Fruit fly (Drosophila melanogaster) whole organism, embryonic: ENCODE results near the gene Sld5.
A peak's percentile ranks its signal among the peaks of the same experiment; 100 is the strongest.

ENCODE experiments used
- ATbp ChIP-seq: fragments of 200-800 bp; sonication (Bioruptor generic); optimal IDR thresholded peaks from 2 replicates; lab custom pipeline; 2017; ENCODE audit warnings: missing biosample characterization, mild to moderate bottlenecking, missing genetic modification characterization, missing genetic modification reagents
- Aef1 ChIP-seq: fragments of 200-800 bp; sonication (Bioruptor generic); IDR thresholded peaks from 3 replicates; pipeline ENCODE4 v1.3.6; 2022; ENCODE audit warnings: missing biosample characterization, missing genetic modification characterization
- CG10267 ChIP-seq: fragments of 200-800 bp; sonication (Bioruptor generic); optimal IDR thresholded peaks from 2 replicates; lab custom pipeline; 2018; ENCODE audit warnings: missing biosample characterization, mild to moderate bottlenecking, missing genetic modification characterization, moderate library complexity
- CG10321 ChIP-seq: fragments of 200-800 bp; sonication (Bioruptor generic); IDR thresholded peaks from 2 replicates; pipeline ENCODE4 v1.3.6; 2022; ENCODE audit warnings: missing biosample characterization, missing genetic modification characterization
- CG11696 ChIP-seq: fragments of 200-800 bp; sonication (Bioruptor generic); IDR thresholded peaks from 2 replicates; pipeline ENCODE4 v1.3.6; 2022; ENCODE audit warnings: missing biosample characterization, missing genetic modification characterization
- CG12155 ChIP-seq: fragments of 200-800 bp; sonication (Bioruptor generic); optimal IDR thresholded peaks from 3 replicates; lab custom pipeline; 2016; ENCODE audit warnings: missing biosample characterization, missing genetic modification characterization
- CG1233 ChIP-seq: fragments of 200-800 bp; sonication (Bioruptor generic); optimal IDR thresholded peaks from 4 replicates; lab custom pipeline; 2018; ENCODE audit warnings: missing biosample characterization, mild to moderate bottlenecking, missing genetic modification characterization
- CG12769 ChIP-seq: fragments of 200-800 bp; sonication (Bioruptor generic); optimal IDR thresholded peaks from 2 replicates; lab custom pipeline; 2019; ENCODE audit warnings: missing biosample characterization, mild to moderate bottlenecking, missing genetic modification characterization, moderate library complexity
- CG13296 ChIP-seq: fragments of 200-800 bp; sonication (Bioruptor generic); optimal IDR thresholded peaks from 3 replicates; lab custom pipeline; 2018; ENCODE audit warnings: missing biosample characterization, mild to moderate bottlenecking, missing genetic modification characterization
- CG14860 ChIP-seq: fragments of 200-800 bp; sonication (Bioruptor generic); IDR thresholded peaks from 3 replicates; pipeline ENCODE4 v1.3.6; 2022; ENCODE audit warnings: missing biosample characterization, missing genetic modification characterization; ENCODE audit not compliant: partially characterized antibody
- CG14965 ChIP-seq: fragments of 200-800 bp; sonication (Bioruptor generic); optimal IDR thresholded peaks from 2 replicates; lab custom pipeline; 2016; ENCODE audit warnings: missing biosample characterization, missing genetic modification characterization, borderline replicate concordance
- CG1529 ChIP-seq: fragments of 200-800 bp; sonication (Bioruptor generic); optimal IDR thresholded peaks from 3 replicates; lab custom pipeline; 2018; ENCODE audit warnings: missing biosample characterization, missing genetic modification characterization
- CG17385 ChIP-seq: fragments of 200-800 bp; sonication (Bioruptor generic); optimal IDR thresholded peaks from 3 replicates; lab custom pipeline; 2018; ENCODE audit warnings: missing biosample characterization, mild to moderate bottlenecking, missing genetic modification characterization
- CG17829 ChIP-seq: fragments of 200-800 bp; optimal IDR thresholded peaks from 2 replicates; lab custom pipeline; 2019; ENCODE audit warnings: missing biosample characterization, mild to moderate bottlenecking, missing genetic modification characterization, moderate library complexity
- CG1792 ChIP-seq: fragments of 200-800 bp; sonication (Bioruptor generic); optimal IDR thresholded peaks from 2 replicates; lab custom pipeline; 2016; ENCODE audit warnings: missing biosample characterization, missing genetic modification characterization
- CG18262 ChIP-seq: fragments of 200-800 bp; optimal IDR thresholded peaks from 3 replicates; lab custom pipeline; 2019; ENCODE audit warnings: missing biosample characterization, mild to moderate bottlenecking, missing genetic modification characterization, moderate library complexity
- CG2889 ChIP-seq: fragments of 200-800 bp; sonication (Bioruptor generic); IDR thresholded peaks from 3 replicates; pipeline ENCODE4 v1.3.6; 2022; ENCODE audit warnings: missing biosample characterization, missing genetic modification characterization
- CG30431 ChIP-seq: fragments of 200-800 bp; sonication (Bioruptor generic); optimal IDR thresholded peaks from 2 replicates; lab custom pipeline; 2017; ENCODE audit warnings: missing biosample characterization, missing genetic modification characterization
- CG31441 ChIP-seq: fragments of 200-800 bp; sonication (Bioruptor generic); IDR thresholded peaks from 2 replicates; pipeline ENCODE4 v1.3.6; 2022; ENCODE audit warnings: missing biosample characterization, missing genetic modification characterization
- CG32767 ChIP-seq: fragments of 200-800 bp; sonication (Bioruptor generic); IDR thresholded peaks from 2 replicates; pipeline ENCODE4 v1.3.6; 2022; ENCODE audit warnings: missing biosample characterization, missing genetic modification characterization
- CG34224 ChIP-seq: fragments of 200-800 bp; sonication (Bioruptor generic); IDR thresholded peaks from 3 replicates; pipeline ENCODE4 v1.3.6; 2022; ENCODE audit warnings: missing biosample characterization, missing genetic modification characterization; ENCODE audit not compliant: partially characterized antibody
- CG3838 ChIP-seq: fragments of 200-800 bp; sonication (Bioruptor generic); optimal IDR thresholded peaks from 3 replicates; lab custom pipeline; 2016; ENCODE audit warnings: missing biosample characterization, missing genetic modification characterization
- CG5245 ChIP-seq: fragments of 200-800 bp; sonication (Bioruptor generic); optimal IDR thresholded peaks from 3 replicates; lab custom pipeline; 2016; ENCODE audit warnings: missing biosample characterization, missing genetic modification characterization
- CG5953 ChIP-seq: fragments of 200-800 bp; sonication (Bioruptor generic); IDR thresholded peaks from 2 replicates; pipeline ENCODE4 v1.3.6; 2022; ENCODE audit warnings: missing biosample characterization, missing genetic modification characterization
- CG6689 ChIP-seq: fragments of 200-800 bp; sonication (Bioruptor generic); IDR thresholded peaks from 2 replicates; pipeline ENCODE4 v1.3.6; 2022; ENCODE audit warnings: missing biosample characterization, missing genetic modification characterization
- CG6854 ChIP-seq: fragments of 200-800 bp; sonication (Bioruptor generic); optimal IDR thresholded peaks from 3 replicates; lab custom pipeline; 2017; ENCODE audit warnings: missing biosample characterization, mild to moderate bottlenecking, missing genetic modification characterization
- CG7839 ChIP-seq: fragments of 200-800 bp; sonication (Bioruptor generic); optimal IDR thresholded peaks from 3 replicates; lab custom pipeline; 2018; ENCODE audit warnings: missing biosample characterization, mild to moderate bottlenecking, missing genetic modification characterization, moderate library complexity
- CG9609 ChIP-seq: fragments of 200-800 bp; sonication (Bioruptor generic); optimal IDR thresholded peaks from 3 replicates; lab custom pipeline; 2016; ENCODE audit warnings: missing biosample characterization, missing genetic modification characterization
- Drgx ChIP-seq: fragments of 200-800 bp; sonication (Bioruptor generic); IDR thresholded peaks from 2 replicates; pipeline ENCODE4 v1.3.6; 2022; ENCODE audit warnings: missing biosample characterization, missing genetic modification characterization
- Fer1 ChIP-seq: fragments of 200-800 bp; sonication (Bioruptor generic); optimal IDR thresholded peaks from 2 replicates; lab custom pipeline; 2017; ENCODE audit warnings: missing biosample characterization, mild to moderate bottlenecking, missing genetic modification characterization
- Fer2 ChIP-seq: fragments of 200-800 bp; sonication (Bioruptor generic); optimal IDR thresholded peaks from 2 replicates; lab custom pipeline; 2018; ENCODE audit warnings: missing biosample characterization, mild to moderate bottlenecking, missing genetic modification characterization, moderate library complexity
- Fer3 ChIP-seq: fragments of 200-800 bp; sonication (Bioruptor generic); optimal IDR thresholded peaks from 2 replicates; lab custom pipeline; 2018; ENCODE audit warnings: missing biosample characterization, mild to moderate bottlenecking, missing genetic modification characterization, moderate library complexity
- Hand ChIP-seq: fragments of 200-800 bp; sonication (Bioruptor generic); optimal IDR thresholded peaks from 2 replicates; lab custom pipeline; 2017; ENCODE audit warnings: mild to moderate bottlenecking, missing biosample characterization, missing genetic modification reagents, missing genetic modification characterization
- YL-1 ChIP-seq: fragments of 200-800 bp; sonication (Bioruptor generic); optimal IDR thresholded peaks from 3 replicates; lab custom pipeline; 2017; ENCODE audit warnings: missing biosample characterization, mild to moderate bottlenecking, missing genetic modification characterization
- abd-A ChIP-seq: fragments of 200-800 bp; sonication (Bioruptor generic); optimal IDR thresholded peaks from 3 replicates; lab custom pipeline; 2019; ENCODE audit warnings: missing biosample characterization, mild to moderate bottlenecking, missing genetic modification characterization, moderate library complexity
- ac ChIP-seq: fragments of 200-800 bp; sonication (Bioruptor generic); optimal IDR thresholded peaks from 3 replicates; lab custom pipeline; 2017; ENCODE audit warnings: missing biosample characterization, mild to moderate bottlenecking, missing genetic modification characterization
- caup ChIP-seq: fragments of 200-800 bp; sonication (Bioruptor generic); optimal IDR thresholded peaks from 3 replicates; lab custom pipeline; 2017; ENCODE audit warnings: missing biosample characterization, mild to moderate bottlenecking, missing genetic modification characterization, moderate library complexity; ENCODE audit not compliant: severe bottlenecking
- corto ChIP-seq: fragments of 200-800 bp; sonication (Bioruptor generic); optimal IDR thresholded peaks from 2 replicates; lab custom pipeline; 2016; ENCODE audit warnings: missing biosample characterization, mild to moderate bottlenecking, missing genetic modification characterization, moderate library complexity
- da ChIP-seq: fragments of 200-800 bp; sonication (Bioruptor generic); optimal IDR thresholded peaks from 2 replicates; lab custom pipeline; 2016; ENCODE audit warnings: missing biosample characterization, missing genetic modification characterization
- en ChIP-seq: fragments of 200-800 bp; sonication (Bioruptor generic); optimal IDR thresholded peaks from 2 replicates; lab custom pipeline; 2016; ENCODE audit warnings: missing biosample characterization, missing genetic modification characterization
- eve ChIP-seq, 2 experiments: fragments of >200 bp; optimal IDR thresholded peaks; 2 replicates each; lab custom pipeline; 2017; ENCODE audit warnings: missing biosample characterization in 2 of 2, missing genetic modification characterization in 2 of 2
- her ChIP-seq: fragments of 200-800 bp; sonication (Bioruptor generic); optimal IDR thresholded peaks from 2 replicates; lab custom pipeline; 2016; ENCODE audit warnings: missing biosample characterization, missing genetic modification characterization
- jumu ChIP-seq: fragments of 200-800 bp; sonication (Bioruptor generic); optimal IDR thresholded peaks from 3 replicates; lab custom pipeline; 2016; ENCODE audit warnings: missing biosample characterization, missing genetic modification characterization
- nau ChIP-seq: fragments of 200-800 bp; sonication (Bioruptor generic); optimal IDR thresholded peaks from 3 replicates; lab custom pipeline; 2017; ENCODE audit warnings: missing biosample characterization, mild to moderate bottlenecking, missing genetic modification characterization, missing genetic modification reagents
- org-1 ChIP-seq: fragments of 200-800 bp; sonication (Bioruptor generic); optimal IDR thresholded peaks from 2 replicates; lab custom pipeline; 2017; ENCODE audit warnings: missing biosample characterization, missing genetic modification characterization
- ro ChIP-seq: fragments of 200-800 bp; sonication (Bioruptor generic); IDR thresholded peaks from 2 replicates; pipeline ENCODE4 v1.3.6; 2022; ENCODE audit warnings: missing biosample characterization, missing genetic modification characterization
- slp2 ChIP-seq: fragments of 200-800 bp; sonication (Bioruptor generic); optimal IDR thresholded peaks from 2 replicates; lab custom pipeline; 2016; ENCODE audit warnings: missing biosample characterization, missing genetic modification characterization
- stc ChIP-seq: fragments of 200-800 bp; sonication (Bioruptor generic); IDR thresholded peaks from 2 replicates; pipeline ENCODE4 v1.3.6; 2022; ENCODE audit warnings: missing biosample characterization, missing genetic modification characterization
- sug ChIP-seq: fragments of 200-800 bp; optimal IDR thresholded peaks from 2 replicates; lab custom pipeline; 2019; ENCODE audit warnings: missing biosample characterization, mild to moderate bottlenecking, missing genetic modification characterization, moderate library complexity
- twi ChIP-seq: fragments of 200-800 bp; optimal IDR thresholded peaks from 2 replicates; lab custom pipeline; 2019; ENCODE audit warnings: missing biosample characterization, mild to moderate bottlenecking, missing genetic modification characterization, moderate library complexity

Sld5 gene

dm6 chr3R:26104302-26105140 lies 48.2 kb upstream of the Sld5 start (continued):
- TF ChIP-seq her (GFP tag; lab: Kevin White, UChicago) (no peak), CG9609 (GFP tag; lab: Kevin White, UChicago) (no peak), eve (GFP tag; optimal IDR thresholded peaks at IDR 0.05; lab: Kevin White, UChicago) (no peak), Drgx (no peak), CG1792 (no peak), CG3838 (GFP tag; lab: Kevin White, UChicago) (no peak), CG14965 (GFP tag; lab: Kevin White, UChicago) (no peak), CG31441 (no peak), CG1529 (GFP tag; lab: Kevin White, UChicago) (no peak), CG32767 (no peak), CG10321 (no peak), CG10267 (tag; lab: Kevin White, UChicago) (no peak), stc (no peak), sug (no peak), YL-1 (GFP tag; lab: Kevin White, UChicago) (no peak), CG2889 (GFP tag; lab: Robert Waterston, UW) (no peak), ro (GFP tag; lab: Robert Waterston, UW) (no peak), CG6689 (GFP tag; lab: Robert Waterston, UW) (no peak), ATbp (no peak), Aef1 (GFP tag; lab: Robert Waterston, UW) (no peak), CG6854 (GFP tag; lab: Kevin White, UChicago) (no peak), caup (GFP tag; lab: Kevin White, UChicago) (peak; percentile 49), CG11696 (no peak), jumu (GFP tag; lab: Kevin White, UChicago) (no peak), CG7839 (tag; lab: Kevin White, UChicago) (peak; percentile 42), org-1 (GFP tag; lab: Kevin White, UChicago) (no peak), slp2 (no peak), CG12769 (tag; lab: Kevin White, UChicago) (peak; percentile 23), en (GFP tag; lab: Kevin White, UChicago) (no peak), CG13296 (GFP tag; lab: Kevin White, UChicago) (no peak), CG14860 (no peak), nau (GFP tag; lab: Kevin White, UChicago) (no peak), CG1233 (peak; percentile 28), CG18262 (tag; lab: Kevin White, UChicago) (peak; percentile 13), Fer2 (tag; lab: Kevin White, UChicago) (peak; percentile 10), corto (no peak), CG17385 (GFP tag; lab: Kevin White, UChicago) (peak; percentile 16), CG34224 (GFP tag; lab: Robert Waterston, UW) (no peak), CG17829 (no peak), CG12155 (GFP tag; lab: Kevin White, UChicago) (peak; percentile 28), CG5953 (no peak), abd-A (tag; lab: Kevin White, UChicago) (no peak), da (GFP tag; lab: Kevin White, UChicago) (no peak), Fer3 (no peak), CG30431 (GFP tag; lab: Kevin White, UChicago) (no peak), twi (tag; lab: Kevin White, UChicago) (no peak), CG5245 (no peak), Fer1 (GFP tag; lab: Kevin White, UChicago) (peak; percentile 41), Hand (GFP tag; lab: Kevin White, UChicago) (no peak), ac (GFP tag; lab: Kevin White, UChicago) (no peak)
